Worm (Caenorhabditis elegans) whole organism, young adult: ENCODE data around the gene math-7.

ENCODE experiments used
- B0336.3 ChIP-seq: fragments of 200-800 bp; sonication (Bioruptor generic); IDR thresholded peaks from 2 replicates; pipeline ENCODE4 v1.3.6; 2022; ENCODE audit warnings: missing genetic modification characterization, missing compliant biosample characterization
- F49E8.2 ChIP-seq: sonication (generic microtip); optimal IDR thresholded peaks from 3 replicates; lab custom pipeline; 2017; ENCODE audit warnings: missing genetic modification characterization, mild to moderate bottlenecking, missing compliant biosample characterization, antibody characterized with exemption, moderate library complexity; ENCODE audit not compliant: insufficient read depth
- F57C9.4 ChIP-seq: sonication (generic microtip); optimal IDR thresholded peaks from 2 replicates; lab custom pipeline; 2017; ENCODE audit warnings: mild to moderate bottlenecking, missing genetic modification characterization, missing compliant biosample characterization
- T26A5.8 ChIP-seq: sonication (generic microtip); optimal IDR thresholded peaks from 2 replicates; lab custom pipeline; 2016; ENCODE audit warnings: missing genetic modification characterization, missing compliant biosample characterization
- Y67H2A.10 ChIP-seq: fragments of 200-800 bp; sonication (Bioruptor generic); conservative IDR thresholded peaks from 2 replicates; pipeline ENCODE4 v1.3.6; 2022; ENCODE audit warnings: missing genetic modification reagents, missing genetic modification characterization, missing compliant biosample characterization
- ZK185.1 ChIP-seq: sonication (generic microtip); optimal IDR thresholded peaks from 2 replicates; lab custom pipeline; 2016; ENCODE audit warnings: mild to moderate bottlenecking, missing genetic modification characterization, missing compliant biosample characterization; ENCODE audit not compliant: poor library complexity, severe bottlenecking
- atf-7 ChIP-seq: sonication (generic microtip); optimal IDR thresholded peaks from 2 replicates; lab custom pipeline; 2017; ENCODE audit warnings: mild to moderate bottlenecking, missing genetic modification characterization, missing compliant biosample characterization
- attf-5 ChIP-seq: fragments of 200-800 bp; sonication (Bioruptor generic); optimal IDR thresholded peaks from 2 replicates; lab custom pipeline; 2018; ENCODE audit warnings: mild to moderate bottlenecking, missing genetic modification characterization, missing compliant biosample characterization
- attf-6 ChIP-seq: fragments of 200-800 bp; sonication (Bioruptor generic); IDR thresholded peaks from 2 replicates; pipeline ENCODE4 v1.3.6; 2022; ENCODE audit warnings: missing genetic modification reagents, missing genetic modification characterization, missing compliant biosample characterization
- bed-1 ChIP-seq: fragments of 200-800 bp; sonication (Bioruptor generic); IDR thresholded peaks from 2 replicates; pipeline ENCODE4 v1.3.6; 2022; ENCODE audit warnings: missing genetic modification reagents, missing genetic modification characterization, missing compliant biosample characterization
- cebp-1 ChIP-seq, 2 experiments: fragments of 200-800 bp in 1 of 2; sonication (Bioruptor generic) in 1 of 2; sonication (generic microtip) in 1 of 2; IDR thresholded peaks in 1 of 2; optimal IDR thresholded peaks in 1 of 2; 2 replicates each; pipeline versions ENCODE4 v1.3.6 to Lab custom; 2017 to 2022; ENCODE audit warnings: missing compliant biosample characterization in 2 of 2, missing genetic modification characterization in 2 of 2, mild to moderate bottlenecking in 1 of 2, missing genetic modification reagents in 1 of 2, moderate library complexity in 1 of 2
- cebp-2 ChIP-seq: fragments of 200-800 bp; sonication (Bioruptor generic); IDR thresholded peaks from 2 replicates; pipeline ENCODE4 v1.3.6; 2022; ENCODE audit warnings: missing genetic modification characterization, missing compliant biosample characterization
- dpl-1 ChIP-seq: fragments of 150-350 bp; optimal IDR thresholded peaks from 2 replicates; lab custom pipeline; 2014; ENCODE audit warnings: missing biosample characterization, missing genetic modification reagents, missing genetic modification characterization
- egrh-3 ChIP-seq: fragments of 200-800 bp; sonication (Bioruptor generic); IDR thresholded peaks from 2 replicates; pipeline ENCODE4 v1.3.6; 2022; ENCODE audit warnings: missing genetic modification reagents, missing genetic modification characterization, missing compliant biosample characterization
- fkh-3 ChIP-seq: sonication (generic microtip); optimal IDR thresholded peaks from 2 replicates; lab custom pipeline; 2016; ENCODE audit warnings: mild to moderate bottlenecking, missing genetic modification characterization, missing compliant biosample characterization
- hlh-26 ChIP-seq: fragments of 200-800 bp; sonication (Bioruptor generic); conservative IDR thresholded peaks from 2 replicates; pipeline ENCODE4 v1.3.6; 2022; ENCODE audit warnings: missing genetic modification reagents, missing genetic modification characterization, missing compliant biosample characterization
- hmg-20 ChIP-seq: fragments of 200-800 bp; sonication (Bioruptor generic); IDR thresholded peaks from 2 replicates; pipeline ENCODE4 v1.3.6; 2022; ENCODE audit warnings: missing genetic modification reagents, missing genetic modification characterization, missing compliant biosample characterization
- lag-1 ChIP-seq: fragments of 200-800 bp; sonication (Bioruptor generic); IDR thresholded peaks from 2 replicates; pipeline ENCODE4 v1.3.6; 2022; ENCODE audit warnings: missing genetic modification reagents, missing genetic modification characterization, missing compliant biosample characterization
- lin-40 ChIP-seq: sonication (generic microtip); optimal IDR thresholded peaks from 2 replicates; lab custom pipeline; 2016; ENCODE audit warnings: missing genetic modification characterization, mild to moderate bottlenecking, missing compliant biosample characterization, missing genotype, missing genetic modification reagents
- lin-54 ChIP-seq: fragments of 200-800 bp; sonication (Bioruptor generic); optimal IDR thresholded peaks from 2 replicates; lab custom pipeline; 2018; ENCODE audit warnings: mild to moderate bottlenecking, missing genetic modification characterization, missing compliant biosample characterization
- lsl-1 ChIP-seq: fragments of 200-800 bp; sonication (Bioruptor generic); optimal IDR thresholded peaks from 2 replicates; lab custom pipeline; 2018; ENCODE audit warnings: mild to moderate bottlenecking, missing genetic modification characterization, moderate library complexity, missing compliant biosample characterization
- madf-8 ChIP-seq: fragments of 200-800 bp; sonication (Bioruptor generic); conservative IDR thresholded peaks from 2 replicates; pipeline ENCODE4 v1.3.6; 2022; ENCODE audit warnings: missing genetic modification reagents, missing genetic modification characterization, missing compliant biosample characterization
- mes-4 ChIP-seq: sonication (generic microtip); optimal IDR thresholded peaks from 2 replicates; lab custom pipeline; 2016; ENCODE audit warnings: missing genotype, missing genetic modification characterization, missing compliant biosample characterization
- nfya-2 ChIP-seq: fragments of 200-800 bp; sonication (Bioruptor generic); IDR thresholded peaks from 2 replicates; pipeline ENCODE4 v1.3.6; 2022; ENCODE audit warnings: missing genetic modification reagents, missing genetic modification characterization, missing compliant biosample characterization
- nfyb-1 ChIP-seq: fragments of 200-800 bp; sonication (Bioruptor generic); IDR thresholded peaks from 2 replicates; pipeline ENCODE4 v1.3.6; 2022; ENCODE audit warnings: missing genetic modification reagents, missing genetic modification characterization, missing compliant biosample characterization
- nhr-179 ChIP-seq: sonication (generic microtip); optimal IDR thresholded peaks from 2 replicates; lab custom pipeline; 2016; ENCODE audit warnings: mild to moderate bottlenecking, missing genetic modification characterization, missing compliant biosample characterization
- nhr-80 ChIP-seq: sonication (generic microtip); optimal IDR thresholded peaks from 2 replicates; lab custom pipeline; 2016; ENCODE audit warnings: missing genetic modification characterization, missing compliant biosample characterization
- rec-8 ChIP-seq, 2 experiments: sonication (generic microtip); optimal IDR thresholded peaks; 2 replicates each; lab custom pipeline; 2016; ENCODE audit warnings: mild to moderate bottlenecking in 2 of 2, missing genetic modification characterization in 2 of 2, missing genetic modification reagents in 2 of 2, missing genotype in 2 of 2, missing biosample characterization in 1 of 2, missing compliant biosample characterization in 1 of 2, moderate library complexity in 1 of 2
- rpc-1 ChIP-seq, 2 experiments: fragments of 150-350 bp in 1 of 2; sonication (generic microtip) in 1 of 2; optimal IDR thresholded peaks; 2 replicates each; lab custom pipeline; 2014 to 2018; ENCODE audit warnings: missing biosample characterization in 1 of 2, missing genetic modification characterization in 1 of 2, missing genetic modification reagents in 1 of 2, missing genotype in 1 of 2
- sdz-38 ChIP-seq: sonication (generic microtip); optimal IDR thresholded peaks from 2 replicates; lab custom pipeline; 2016; ENCODE audit warnings: missing genotype, missing genetic modification characterization, missing compliant biosample characterization
- sea-2 ChIP-seq: fragments of 200-800 bp; sonication (Bioruptor generic); IDR thresholded peaks from 2 replicates; pipeline ENCODE4 v1.3.6; 2022; ENCODE audit warnings: missing genetic modification characterization, missing compliant biosample characterization
- tbp1 ChIP-seq: fragments of 200-800 bp; sonication (Bioruptor generic); optimal IDR thresholded peaks from 2 replicates; lab custom pipeline; 2018; ENCODE audit warnings: mild to moderate bottlenecking, missing genetic modification characterization, missing compliant biosample characterization
- unc-130 ChIP-seq: sonication (generic microtip); optimal IDR thresholded peaks from 2 replicates; lab custom pipeline; 2016; ENCODE audit warnings: missing genetic modification reagents, missing genetic modification characterization, missing compliant biosample characterization
- xnd-1 ChIP-seq: sonication (generic microtip); optimal IDR thresholded peaks from 2 replicates; lab custom pipeline; 2016; ENCODE audit warnings: missing genotype, missing genetic modification reagents, missing genetic modification characterization, missing compliant biosample characterization
- ztf-25 ChIP-seq: fragments of 200-800 bp; sonication (Bioruptor generic); IDR thresholded peaks from 2 replicates; pipeline ENCODE4 v1.3.6; 2022; ENCODE audit warnings: missing genetic modification reagents, missing genetic modification characterization, missing compliant biosample characterization

math-7 gene

DNA sequence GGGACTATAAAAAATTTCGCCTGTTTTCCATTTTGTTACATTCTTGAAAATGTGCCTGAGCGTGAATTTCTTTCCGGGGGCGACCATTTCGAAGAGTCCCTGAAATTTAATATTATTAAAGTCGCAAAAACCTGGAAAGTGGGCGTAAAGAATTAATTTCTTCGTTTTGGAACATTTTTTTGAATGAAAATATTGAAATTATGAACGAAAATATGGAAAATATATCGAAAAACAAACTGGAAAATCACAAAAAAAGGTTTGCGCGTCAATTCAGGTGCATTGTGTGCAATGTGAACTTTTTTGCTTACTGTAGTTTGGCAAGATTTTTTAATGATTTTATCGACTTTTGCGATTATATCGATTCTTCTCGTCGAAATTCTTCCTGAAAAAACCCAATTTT lies 34.7 kb upstream of the math-7 start, which contains the start of gene bath-7:
bath-7 (minus strand) TSS at position 101 of the 400 bp plus-strand sequence.
- TF ChIP-seq T26A5.8 (tag; lab: Kevin White, UChicago) (no peak), lsl-1 (GFP tag; lab: Kevin White, UChicago) (peak; percentile 52)

- TF ChIP-seq dpl-1 (GFP tag; lab: Kevin White, UChicago), result no peak
- TF ChIP-seq lsl-1 (GFP tag; lab: Kevin White, UChicago), result peak; percentile 33
These were observed 31.6 kb upstream of the math-7 start, which contains the start of gene bath-4 for ce11 chrII:1917862-1918261. Gene bath-4, minus strand, starts transcription at chrII:1917962.

DNA sequence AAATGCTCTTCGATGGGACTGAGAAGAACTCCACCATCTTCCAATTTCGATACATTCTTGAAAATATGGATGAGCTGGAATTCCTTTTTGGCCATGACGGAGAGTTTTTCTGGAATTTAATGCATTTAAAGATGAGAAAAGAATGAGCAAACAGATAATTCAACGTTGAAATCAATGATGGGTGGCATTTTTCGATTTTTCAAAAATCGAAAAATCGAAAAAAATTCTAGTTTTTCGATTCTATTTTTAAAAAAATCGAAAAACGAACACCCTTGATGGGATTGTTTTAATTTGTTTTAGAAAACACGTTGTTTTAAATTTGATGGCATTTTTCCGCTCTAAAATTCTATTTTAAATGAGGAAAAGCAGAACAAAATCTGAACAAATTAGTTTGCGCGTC lies 26.5 kb upstream of the math-7 start, which contains the start of gene math-31:
math-31 (minus strand) TSS at position 101 of the 400 bp plus-strand sequence.
- TF ChIP-seq F49E8.2 (no peak), F57C9.4 (tag; lab: Kevin White, UChicago) (no peak), atf-7 (tag; lab: Kevin White, UChicago) (no peak), tbp1 (GFP tag; lab: Kevin White, UChicago) (no peak), egrh-3 (GFP tag; lab: Robert Waterston, UW) (no peak), ztf-25 (no peak), mes-4 (tag; lab: Kevin White, UChicago) (no peak), lsl-1 (GFP tag; lab: Kevin White, UChicago) (no peak), sdz-38 (tag; lab: Kevin White, UChicago) (no peak), cebp-2 (GFP tag; lab: Robert Waterston, UW) (no peak), nfya-2 (GFP tag; lab: Robert Waterston, UW) (no peak), unc-130 (GFP tag; lab: Kevin White, UChicago) (no peak), ZK185.1 (tag; lab: Kevin White, UChicago) (no peak), madf-8 (no peak), xnd-1 (tag; lab: Kevin White, UChicago) (no peak), lin-54 (GFP tag; lab: Kevin White, UChicago) (no peak), cebp-1 (GFP tag; IDR thresholded peaks at IDR 0.05; lab: Robert Waterston, UW) (no peak), cebp-1 (tag; optimal IDR thresholded peaks at IDR 0.05; lab: Kevin White, UChicago) (no peak), hlh-26 (GFP tag; lab: Robert Waterston, UW) (no peak), lag-1 (GFP tag; lab: Robert Waterston, UW) (no peak)

ce11 chrII:1905104-1905503 lies 18.8 kb upstream of the math-7 start, which contains the start of gene math-22:
Gene math-22, plus strand, starts transcription at chrII:1905404.
- TF ChIP-seq sea-2 (GFP tag; lab: Robert Waterston, UW) (no peak), nhr-80 (tag; lab: Kevin White, UChicago) (peak; percentile 3), rec-8 (tag; optimal IDR thresholded peaks at IDR 0.05; lab: Kevin White, UChicago) (no peak), rpc-1 (optimal IDR thresholded peaks at IDR 0.05; lab: Kevin White, UChicago) (no peak), rpc-1 (tag; optimal IDR thresholded peaks at IDR 0.05; lab: Kevin White, UChicago) (no peak), cebp-1 (GFP tag; IDR thresholded peaks at IDR 0.05; lab: Robert Waterston, UW) (no peak), cebp-1 (tag; optimal IDR thresholded peaks at IDR 0.05; lab: Kevin White, UChicago) (no peak), attf-6 (no peak)

DNA sequence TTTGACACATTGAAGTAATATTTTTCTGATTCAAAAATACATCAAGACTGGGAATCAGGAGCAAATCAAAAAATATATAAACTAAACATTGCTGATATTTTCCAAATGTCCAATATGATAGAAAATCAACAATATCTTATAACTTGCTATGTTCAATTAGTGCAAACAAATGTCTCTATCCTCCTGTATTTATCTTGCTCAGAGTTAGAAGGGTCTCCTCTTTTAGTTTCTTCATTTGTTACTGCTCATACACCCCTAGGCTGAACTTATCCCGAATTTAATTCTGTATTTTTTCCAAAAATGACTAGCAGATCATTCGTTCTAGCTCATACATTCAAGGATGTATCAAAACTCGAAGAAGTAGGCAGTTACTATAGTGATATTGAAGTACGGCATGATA lies 15.7 kb upstream of the math-7 start, which contains the start of gene math-23:
math-23 (plus strand) TSS at position 301 of the 400 bp plus-strand sequence.
- TF ChIP-seq madf-8 (no peak), bed-1 (GFP tag; lab: Robert Waterston, UW) (no peak), nfyb-1 (GFP tag; lab: Robert Waterston, UW) (no peak)
- TF ChIP-seq, all 124 proteins: peak for 0

DNA sequence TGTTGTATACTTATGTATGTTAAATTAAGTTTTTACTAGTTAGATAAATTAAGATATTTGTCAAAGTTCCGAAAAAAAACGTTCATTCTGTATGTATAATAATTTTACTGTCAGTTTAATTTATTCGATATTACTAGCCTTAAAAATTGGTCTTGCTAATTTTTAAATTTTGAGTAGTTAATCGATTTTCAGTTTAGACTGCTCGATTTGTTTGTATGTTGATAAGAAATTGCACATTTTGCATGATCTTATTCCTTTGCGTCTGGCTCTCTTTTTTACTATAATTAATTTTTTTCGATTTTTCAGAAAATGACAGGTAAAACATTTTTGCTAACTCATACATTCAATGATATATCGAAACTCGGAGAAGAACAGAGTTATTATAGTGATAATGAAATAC lies 13.7 kb upstream of the math-7 start, which contains the start of gene math-24:
math-24 (plus strand) TSS at position 301 of the 400 bp plus-strand sequence.
- TF ChIP-seq atf-7 (tag; lab: Kevin White, UChicago) (no peak), tbp1 (GFP tag; lab: Kevin White, UChicago) (no peak), fkh-3 (no peak), lin-40 (tag; lab: Kevin White, UChicago) (no peak), nhr-179 (no peak), madf-8 (no peak), egrh-3 (GFP tag; lab: Robert Waterston, UW) (no peak), sdz-38 (tag; lab: Kevin White, UChicago) (no peak), attf-5 (GFP tag; lab: Kevin White, UChicago) (no peak), cebp-1 (GFP tag; IDR thresholded peaks at IDR 0.05; lab: Robert Waterston, UW) (no peak), cebp-1 (tag; optimal IDR thresholded peaks at IDR 0.05; lab: Kevin White, UChicago) (no peak), B0336.3 (GFP tag; lab: Robert Waterston, UW) (no peak), Y67H2A.10 (GFP tag; lab: Robert Waterston, UW) (no peak), hmg-20 (GFP tag; lab: Robert Waterston, UW) (no peak), unc-130 (GFP tag; lab: Kevin White, UChicago) (no peak), nhr-80 (tag; lab: Kevin White, UChicago) (no peak)
